Worm (Caenorhabditis elegans) whole organism, young adult: ENCODE measurements around the gene Y40A1A.3.

Source experiments
- B0336.3 ChIP-seq: fragments of 200-800 bp; sonication (Bioruptor generic); IDR thresholded peaks from 2 replicates; pipeline ENCODE4 v1.3.6; 2022; ENCODE audit warnings: missing genetic modification characterization, missing compliant biosample characterization
- Y56A3A.18 ChIP-seq: fragments of 200-800 bp; sonication (Bioruptor generic); IDR thresholded peaks from 2 replicates; pipeline ENCODE4 v1.3.6; 2022; ENCODE audit warnings: missing genetic modification reagents, missing genetic modification characterization, missing compliant biosample characterization
- atf-7 ChIP-seq: sonication (generic microtip); optimal IDR thresholded peaks from 2 replicates; lab custom pipeline; 2017; ENCODE audit warnings: mild to moderate bottlenecking, missing genetic modification characterization, missing compliant biosample characterization
- ceh-91 ChIP-seq: fragments of 200-800 bp; sonication (Bioruptor generic); IDR thresholded peaks from 2 replicates; pipeline ENCODE4 v1.3.6; 2022; ENCODE audit warnings: missing genetic modification reagents, missing genetic modification characterization, missing compliant biosample characterization
- dox-1 ChIP-seq: fragments of 200-800 bp; sonication (Bioruptor generic); IDR thresholded peaks from 2 replicates; pipeline ENCODE4 v1.3.6; 2022; ENCODE audit warnings: missing genetic modification reagents, missing genetic modification characterization, missing compliant biosample characterization
- ekl-4 ChIP-seq: fragments of 200-800 bp; sonication (Bioruptor generic); IDR thresholded peaks from 2 replicates; pipeline ENCODE4 v1.3.6; 2022; ENCODE audit warnings: missing genetic modification reagents, missing genetic modification characterization, missing compliant biosample characterization
- him-1 ChIP-seq: sonication (generic microtip); optimal IDR thresholded peaks from 2 replicates; lab custom pipeline; 2016; ENCODE audit warnings: missing genotype, missing genetic modification reagents, missing genetic modification characterization, missing compliant biosample characterization
- pha-4 ChIP-seq: fragments of 150-350 bp; sonication (generic microtip); optimal IDR thresholded peaks from 2 replicates; lab custom pipeline; 2014; ENCODE audit warnings: missing biosample characterization, missing genetic modification reagents, missing genetic modification characterization
- sea-2 ChIP-seq: fragments of 200-800 bp; sonication (Bioruptor generic); IDR thresholded peaks from 2 replicates; pipeline ENCODE4 v1.3.6; 2022; ENCODE audit warnings: missing genetic modification characterization, missing compliant biosample characterization
- zim-3 ChIP-seq: sonication (generic microtip); optimal IDR thresholded peaks from 2 replicates; lab custom pipeline; 2017; ENCODE audit warnings: mild to moderate bottlenecking, missing genetic modification characterization, moderate library complexity, missing compliant biosample characterization

DNA sequence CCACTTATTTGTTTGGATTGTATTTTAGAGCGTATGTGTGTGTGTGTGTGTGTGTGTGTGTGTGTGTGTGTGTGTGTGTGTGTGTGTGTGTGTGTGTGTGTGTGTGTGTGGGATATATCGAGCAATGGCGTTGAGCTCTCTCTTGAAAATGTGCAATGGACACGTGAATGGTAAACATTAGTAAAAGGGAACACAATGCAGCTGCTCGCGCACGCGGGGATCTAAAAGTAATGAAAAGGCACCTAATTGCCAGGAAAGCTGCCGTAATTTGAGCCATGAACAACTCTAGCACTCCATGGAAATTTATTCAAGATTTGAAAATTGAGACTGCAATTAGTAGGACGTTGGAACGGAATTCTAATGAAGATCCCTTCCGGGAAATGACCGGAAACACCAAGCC is 45.4 kb upstream of the Y40A1A.3 start:
- TF ChIP-seq ekl-4 (GFP tag; lab: Robert Waterston, UW) (no peak), sea-2 (GFP tag; lab: Robert Waterston, UW) (no peak), zim-3 (no peak), pha-4 (tag; lab: Kevin White, UChicago) (no peak), ceh-91 (GFP tag; lab: Robert Waterston, UW) (no peak), B0336.3 (GFP tag; lab: Robert Waterston, UW) (no peak), dox-1 (no peak), atf-7 (tag; lab: Kevin White, UChicago) (no peak), Y56A3A.18 (GFP tag; lab: Robert Waterston, UW) (no peak), him-1 (tag; lab: Kevin White, UChicago) (no peak)
